Fruit fly (Drosophila melanogaster): ENCODE measurements around the gene Apc2.

Apc2 gene

DNA sequence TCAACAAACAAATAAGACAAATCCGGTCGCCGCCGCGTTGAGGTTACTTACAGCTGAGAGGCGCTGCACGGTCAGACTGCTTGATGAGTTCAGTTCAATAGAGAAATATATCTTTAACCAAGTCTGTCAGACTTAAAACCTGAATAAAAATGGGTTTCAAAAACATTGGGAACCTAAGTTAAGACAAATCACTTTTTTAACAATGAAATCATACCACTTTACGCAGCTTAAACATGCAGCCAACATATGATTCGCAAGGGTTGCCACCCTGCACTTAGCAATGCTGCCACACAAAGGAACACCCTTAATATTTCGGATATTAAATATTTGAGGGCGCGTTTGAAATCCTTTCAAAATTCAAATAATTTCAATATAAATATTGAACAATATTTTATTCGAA is 24.9 kb downstream of the Apc2 start, which contains the start of gene CG5515 (continued):
- peak; percentile 61 for TF ChIP-seq CG10959 (GFP tag; IDR thresholded peaks at IDR 0.05)
- TF ChIP-seq CG13424 (tag; optimal IDR thresholded peaks at IDR 0.05): peak; percentile 95
- no peak for TF ChIP-seq fd102C (GFP tag; optimal IDR thresholded peaks at IDR 0.05)
- peak; percentile 44 for TF ChIP-seq CG3995 (GFP tag; optimal IDR thresholded peaks at IDR 0.05)
- no peak for TF ChIP-seq Tbp (GFP tag; optimal IDR thresholded peaks at IDR 0.05)
- TF ChIP-seq Sin3A (optimal IDR thresholded peaks at IDR 0.05): peak; percentile 54
- no peak for TF ChIP-seq CG8478 (optimal IDR thresholded peaks at IDR 0.05)
- peak; percentile 77 for TF ChIP-seq onecut (GFP tag; IDR thresholded peaks at IDR 0.05)
- TF ChIP-seq Hr78 (GFP tag; optimal IDR thresholded peaks at IDR 0.05): no peak
- peak; percentile 53 for TF ChIP-seq CG11398 (GFP tag; optimal IDR thresholded peaks at IDR 0.05)
- peak; percentile 87 for TF ChIP-seq Xrp1 (GFP tag; IDR thresholded peaks at IDR 0.05)
- no peak for TF ChIP-seq luna (GFP tag; optimal IDR thresholded peaks at IDR 0.05)
- TF ChIP-seq CkIIα-i1 (GFP tag; IDR thresholded peaks at IDR 0.05): no peak
- TF ChIP-seq CG17829 (tag; optimal IDR thresholded peaks at IDR 0.05): peak; percentile 66
- peak; percentile 63 for TF ChIP-seq az2 (GFP tag; optimal IDR thresholded peaks at IDR 0.05)
- TF ChIP-seq da (GFP tag; optimal IDR thresholded peaks at IDR 0.05): peak; percentile 44
- TF ChIP-seq crp (GFP tag; optimal IDR thresholded peaks at IDR 0.05): peak; percentile 53 to 91
- TF ChIP-seq repo (GFP tag; optimal IDR thresholded peaks at IDR 0.05): peak; percentile 54
- TF ChIP-seq phol (tag; optimal IDR thresholded peaks at IDR 0.05): peak; percentile 95
- TF ChIP-seq CG4730 (GFP tag; IDR thresholded peaks at IDR 0.05): peak; percentile 75
- peak; percentile 62; the same call in 1 of the 3 replicates for TF ChIP-seq CG7357 (GFP tag; IDR thresholded peaks at IDR 0.05)
- TF ChIP-seq CG12104 (GFP tag; optimal IDR thresholded peaks at IDR 0.05): peak; percentile 56
- TF ChIP-seq Blimp-1 (GFP tag; optimal IDR thresholded peaks at IDR 0.05): peak; percentile 80
- TF ChIP-seq ato (GFP tag; IDR thresholded peaks at IDR 0.05; ENCODE audit: partially characterized antibody): peak; percentile 43; the same call in 1 of the 2 replicates
- no peak for TF ChIP-seq CG31365 (tag; optimal IDR thresholded peaks at IDR 0.05)
- TF ChIP-seq H15 (GFP tag; IDR thresholded peaks at IDR 0.05): peak; percentile 86
- TF ChIP-seq knrl (GFP tag; IDR thresholded peaks at IDR 0.05; ENCODE audit: partially characterized antibody): peak; percentile 89
- TF ChIP-seq CG30403 (GFP tag; optimal IDR thresholded peaks at IDR 0.05): peak; percentile 87
- peak; percentile 40; the same call in 1 of the 2 replicates for TF ChIP-seq ranshi (GFP tag; IDR thresholded peaks at IDR 0.05)
- TF ChIP-seq GATAe (GFP tag; conservative IDR thresholded peaks at IDR 0.05): no peak; the same call in 1 of the 2 replicates
- TF ChIP-seq CG31441 (GFP tag; IDR thresholded peaks at IDR 0.05): no peak; the same call in 1 of the 2 replicates
- TF ChIP-seq cg (GFP tag; optimal IDR thresholded peaks at IDR 0.05): no peak
- TF ChIP-seq pb (GFP tag; optimal IDR thresholded peaks at IDR 0.05): peak; percentile 50
- TF ChIP-seq jigr1 (GFP tag; IDR thresholded peaks at IDR 0.05): peak; percentile 34; the same call in 1 of the 3 replicates
- TF ChIP-seq CG7839 (tag; optimal IDR thresholded peaks at IDR 0.05): peak; percentile 64
- peak; percentile 59 for TF ChIP-seq MESR4 (GFP tag; optimal IDR thresholded peaks at IDR 0.05)
- TF ChIP-seq tx (GFP tag; optimal IDR thresholded peaks at IDR 0.05): peak; percentile 79
- no peak for TF ChIP-seq lov (optimal IDR thresholded peaks at IDR 0.05)
- TF ChIP-seq lov (GFP tag; IDR thresholded peaks at IDR 0.05): peak; percentile 79; the same call in 2 of the 3 replicates
- TF ChIP-seq CG6689 (GFP tag; IDR thresholded peaks at IDR 0.05): peak; percentile 79
- TF ChIP-seq schlank (tag; optimal IDR thresholded peaks at IDR 0.05): no peak
- no peak for TF ChIP-seq pros (GFP tag; optimal IDR thresholded peaks at IDR 0.05)
- TF ChIP-seq oc (tag; optimal IDR thresholded peaks at IDR 0.05): peak; percentile 43
- TF ChIP-seq sisA (GFP tag; IDR thresholded peaks at IDR 0.05): peak; percentile 89
- peak; percentile 59 for TF ChIP-seq CG10267 (tag; optimal IDR thresholded peaks at IDR 0.05)
- TF ChIP-seq ham (GFP tag; IDR thresholded peaks at IDR 0.05): peak; percentile 54; the same call in 1 of the 2 replicates
- no peak for TF ChIP-seq CG4707 (GFP tag; optimal IDR thresholded peaks at IDR 0.05)
- TF ChIP-seq CG7372 (GFP tag; IDR thresholded peaks at IDR 0.05): peak; percentile 80
- peak; percentile 86 for TF ChIP-seq CG1603 (tag; optimal IDR thresholded peaks at IDR 0.05)
- TF ChIP-seq Lhr (GFP tag; optimal IDR thresholded peaks at IDR 0.05): peak; percentile 30
- peak; percentile 79 for TF ChIP-seq zen (tag; optimal IDR thresholded peaks at IDR 0.05)

Data from whole organism, embryonic.